Worm (Caenorhabditis elegans): ENCODE data around the gene C26E6.12.
"Not testable (repeated sequence)": the region's sequence is repeated elsewhere in the genome, so short reads cannot be mapped to it uniquely, and the experiment has no call there.

C26E6.12 gene

ce11 chrIII:4932203-4932699 is at the start of gene C26E6.12, which contains the start of gene eri-9:
TSS of gene C26E6.12 (minus strand) at chrIII:4932253.
TSS of gene eri-9 (plus strand) at chrIII:4932450.
- TF ChIP-seq nhr-28 (tag; optimal IDR thresholded peaks at IDR 0.05) (no peak), F16B12.6 (tag; optimal IDR thresholded peaks at IDR 0.05) (no peak), C04F5.9 (tag; optimal IDR thresholded peaks at IDR 0.05) (no peak), dpl-1 (GFP tag; optimal IDR thresholded peaks at IDR 0.05) (peak in 1 of 3 experiments; percentile 26), grh-1 (GFP tag; IDR thresholded peaks at IDR 0.05) (no peak)

DNA sequence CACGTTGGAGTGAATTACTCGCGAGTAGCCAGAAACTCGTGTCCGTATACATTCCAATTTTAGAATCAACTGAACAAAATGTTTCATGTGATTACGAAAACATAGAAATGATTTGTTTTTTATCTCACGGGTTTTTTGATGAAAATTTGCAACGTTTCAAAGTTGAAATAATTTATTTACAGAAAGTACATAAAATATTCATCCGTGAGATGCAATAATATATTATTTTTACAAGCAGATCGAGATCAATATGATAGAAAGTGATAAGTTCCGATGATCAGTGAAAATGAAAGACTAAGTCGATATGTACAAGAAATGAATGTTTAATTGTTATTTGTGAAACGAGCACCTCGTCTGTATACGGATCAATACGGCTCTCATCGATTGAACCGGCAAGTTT is 48.3 kb upstream of the C26E6.12 start, which contains the start of gene C27F2.6:
Gene C27F2.6, minus strand, starts transcription at position 101 of the 400 bp plus-strand sequence.
- not testable (repeated sequence) for TF ChIP-seq nhr-28, blmp-1, zag-1 (tag; optimal IDR thresholded peaks at IDR 0.05)

ce11 chrIII:4968146-4968545 is 36.1 kb upstream of the C26E6.12 start:
- TF ChIP-seq lin-14 (GFP tag; optimal IDR thresholded peaks at IDR 0.05), result peak; percentile 66
- TF ChIP-seq lsy-2 (tag; optimal IDR thresholded peaks at IDR 0.05), result peak in 1 of 2 experiments; percentile 8
- no peak for TF ChIP-seq xbp-1 (tag; optimal IDR thresholded peaks at IDR 0.05)
- TF ChIP-seq nhr-12 (tag; optimal IDR thresholded peaks at IDR 0.05), result no peak

DNA sequence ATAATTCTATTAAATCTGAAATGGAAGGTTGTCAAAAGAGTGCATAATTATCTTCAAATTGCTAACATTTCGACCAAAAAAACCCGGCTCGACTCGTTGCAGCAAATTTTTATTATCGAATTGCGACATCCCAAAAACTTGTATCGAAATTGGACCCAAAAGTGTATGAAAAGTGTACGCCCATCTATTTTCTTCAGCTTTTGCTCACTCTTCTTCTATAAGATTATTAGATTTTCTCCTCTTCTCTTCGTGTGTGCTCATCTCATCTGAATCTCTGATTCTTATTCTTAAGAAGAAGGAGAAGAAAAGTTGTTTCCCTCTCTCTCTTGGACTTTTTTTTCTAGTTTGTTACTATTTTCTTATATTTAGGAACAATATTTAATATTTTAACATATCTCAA is 35.2 kb upstream of the C26E6.12 start:
- no peak for TF ChIP-seq aha-1 (tag; optimal IDR thresholded peaks at IDR 0.05)
- TF ChIP-seq mef-2 (tag; optimal IDR thresholded peaks at IDR 0.05), result no peak
- TF ChIP-seq ceh-82 (tag; optimal IDR thresholded peaks at IDR 0.05), result peak in 1 of 3 experiments; percentile 25
- TF ChIP-seq pqm-1 (tag; optimal IDR thresholded peaks at IDR 0.05), result no peak
- no peak for TF ChIP-seq unc-130 (tag; optimal IDR thresholded peaks at IDR 0.05)
- peak; percentile 75 for TF ChIP-seq fkh-10 (GFP tag; optimal IDR thresholded peaks at IDR 0.05)
- TF ChIP-seq sptf-1 (tag; optimal IDR thresholded peaks at IDR 0.05), result no peak
- TF ChIP-seq rnt-1 (tag; optimal IDR thresholded peaks at IDR 0.05), result no peak
- no peak for TF ChIP-seq elt-2 (tag; optimal IDR thresholded peaks at IDR 0.05)
- no peak for TF ChIP-seq aly-2 (tag; optimal IDR thresholded peaks at IDR 0.05)
- no peak for TF ChIP-seq blmp-1 (tag; optimal IDR thresholded peaks at IDR 0.05)
- TF ChIP-seq grh-1 (GFP tag; IDR thresholded peaks at IDR 0.05), result no peak
- TF ChIP-seq mdl-1 (tag; optimal IDR thresholded peaks at IDR 0.05), result no peak
- TF ChIP-seq lin-14 (GFP tag; optimal IDR thresholded peaks at IDR 0.05), result peak; percentile 82
- peak; percentile 8 for TF ChIP-seq nhr-71 (tag; optimal IDR thresholded peaks at IDR 0.05)
- no peak for TF ChIP-seq snu-23 (GFP tag; optimal IDR thresholded peaks at IDR 0.05)
- no peak for TF ChIP-seq elt-3 (tag; optimal IDR thresholded peaks at IDR 0.05)
- no peak for TF ChIP-seq ceh-8 (GFP tag; optimal IDR thresholded peaks at IDR 0.05)
- no peak for TF ChIP-seq fos-1 (tag; optimal IDR thresholded peaks at IDR 0.05)
- peak; percentile 13 for TF ChIP-seq mep-1 (tag; optimal IDR thresholded peaks at IDR 0.05)
- no peak for TF ChIP-seq hlh-4 (tag; optimal IDR thresholded peaks at IDR 0.05)
- TF ChIP-seq nhr-20 (tag; optimal IDR thresholded peaks at IDR 0.05), result no peak
- no peak for TF ChIP-seq dpl-1 (GFP tag; optimal IDR thresholded peaks at IDR 0.05)
- TF ChIP-seq F16B12.6 (tag; optimal IDR thresholded peaks at IDR 0.05), result no peak
- no peak for TF ChIP-seq pax-3 (tag; optimal IDR thresholded peaks at IDR 0.05)
- no peak for TF ChIP-seq nhr-28 (tag; optimal IDR thresholded peaks at IDR 0.05)
- TF ChIP-seq zag-1 (tag; optimal IDR thresholded peaks at IDR 0.05), result no peak
- no peak for TF ChIP-seq jun-1 (tag; optimal IDR thresholded peaks at IDR 0.05)
- no peak for TF ChIP-seq unc-98 (GFP tag; IDR thresholded peaks at IDR 0.05)
- no peak for TF ChIP-seq zip-4 (GFP tag; optimal IDR thresholded peaks at IDR 0.05)
- no peak for TF ChIP-seq nhr-85 (tag)
- no peak for TF ChIP-seq alr-1 (tag; optimal IDR thresholded peaks at IDR 0.05; ENCODE audit: borderline replicate concordance)
- no peak for TF ChIP-seq skn-1 (tag; optimal IDR thresholded peaks at IDR 0.05)
- TF ChIP-seq tbx-2 (tag; optimal IDR thresholded peaks at IDR 0.05), result no peak
- TF ChIP-seq ces-1 (GFP tag; optimal IDR thresholded peaks at IDR 0.05), result peak; percentile 85
- TF ChIP-seq lin-35 (GFP tag; optimal IDR thresholded peaks at IDR 0.05), result peak in 1 of 2 experiments; percentile 6
- TF ChIP-seq ceh-63 (GFP tag; optimal IDR thresholded peaks at IDR 0.05), result no peak
- TF ChIP-seq nhr-237 (tag; optimal IDR thresholded peaks at IDR 0.05), result no peak

Measured in whole organism, L1 larva.